Fruit fly (Drosophila melanogaster): Measurements from ENCODE around the gene CG2150.

The CG2150 gene

DNA sequence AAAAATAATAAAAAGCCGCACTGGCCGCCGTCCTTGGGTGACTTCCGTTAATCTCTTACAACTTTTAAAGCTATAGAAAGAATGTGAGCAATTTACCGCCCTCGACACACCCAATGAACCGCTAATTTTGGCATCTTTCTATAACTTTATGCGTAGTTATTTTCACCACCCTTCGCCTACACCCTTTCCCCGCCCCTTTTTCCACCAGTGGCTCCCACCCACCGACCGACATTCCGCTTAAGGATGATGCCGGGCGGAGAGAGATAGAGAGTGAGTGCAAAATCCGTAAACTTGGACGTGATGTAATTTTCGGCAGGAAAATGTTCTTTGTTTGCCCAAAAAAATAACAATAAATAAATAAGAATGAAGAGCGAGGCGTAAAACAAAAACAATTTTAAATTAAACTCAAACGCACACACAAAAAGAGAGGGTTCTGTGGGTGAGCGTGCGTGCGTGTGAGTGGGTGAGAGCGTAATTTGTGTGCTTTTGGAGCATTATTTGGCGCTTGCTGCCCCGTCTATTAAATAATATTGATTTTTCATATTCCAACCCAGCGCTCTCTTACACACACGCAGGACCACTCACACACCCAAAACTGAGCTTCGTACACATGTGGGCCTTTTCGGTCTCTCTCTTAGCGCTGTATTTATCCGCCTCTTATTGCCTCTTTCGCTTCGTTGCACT, 13.1 kb upstream of the CG2150 start (continued):
- TF ChIP-seq Hr39 (optimal IDR thresholded peaks at IDR 0.05) (no peak), CG7745 (tag; optimal IDR thresholded peaks at IDR 0.05) (no peak), exex (tag; optimal IDR thresholded peaks at IDR 0.05) (peak; percentile 45), chinmo (GFP tag; IDR thresholded peaks at IDR 0.05; ENCODE audit: partially characterized antibody) (peak; percentile 83; the same call in 1 of the 4 replicates), z (GFP tag; IDR thresholded peaks at IDR 0.05) (peak; percentile 85), MBD-R2 (GFP tag; IDR thresholded peaks at IDR 0.05) (peak; percentile 49; the same call in 1 of the 2 replicates), CG2129 (GFP tag; IDR thresholded peaks at IDR 0.05; ENCODE audit: partially characterized antibody) (no peak), CG8089 (GFP tag; optimal IDR thresholded peaks at IDR 0.05) (no peak), onecut (GFP tag; IDR thresholded peaks at IDR 0.05) (peak; percentile 99), CG3163 (GFP tag; optimal IDR thresholded peaks at IDR 0.05) (peak; percentile 31), Nf-YA (GFP tag; IDR thresholded peaks at IDR 0.05) (no peak), CG11695 (GFP tag; IDR thresholded peaks at IDR 0.05) (0 out of 3 replicates have a peak, but pooled peaks have one; percentile 6), ssp (GFP tag; IDR thresholded peaks at IDR 0.05) (no peak), CG13287 (GFP tag; IDR thresholded peaks at IDR 0.05; ENCODE audit: partially characterized antibody) (peak; percentile 33; the same call in 1 of the 2 replicates), hkb (optimal IDR thresholded peaks at IDR 0.05) (no peak), hkb (GFP tag; IDR thresholded peaks at IDR 0.05) (peak; percentile 11; the same call in 1 of the 2 replicates), CG15514 (GFP tag; optimal IDR thresholded peaks at IDR 0.05) (peak; percentile 16), stc (GFP tag; IDR thresholded peaks at IDR 0.05) (peak; percentile 10; the same call in 1 of the 2 replicates), CG16779 (GFP tag; IDR thresholded peaks at IDR 0.05) (no peak), CG6854 (GFP tag; optimal IDR thresholded peaks at IDR 0.05) (peak; percentile 33), CG12299 (tag; optimal IDR thresholded peaks at IDR 0.05) (peak; percentile 20), CG2199 (GFP tag; IDR thresholded peaks at IDR 0.05) (no peak), dysf (GFP tag; IDR thresholded peaks at IDR 0.05) (no peak), Trl (optimal IDR thresholded peaks at IDR 0.05) (peak; percentile 70 to 95), Trl (GFP tag; optimal IDR thresholded peaks at IDR 0.05) (no peak), lov (optimal IDR thresholded peaks at IDR 0.05) (no peak), lov (GFP tag; IDR thresholded peaks at IDR 0.05) (no peak), Fer1 (GFP tag; optimal IDR thresholded peaks at IDR 0.05) (peak; percentile 61), CG6813 (GFP tag; optimal IDR thresholded peaks at IDR 0.05) (peak; percentile 12), scrt (GFP tag; optimal IDR thresholded peaks at IDR 0.05) (no peak)

DNA sequence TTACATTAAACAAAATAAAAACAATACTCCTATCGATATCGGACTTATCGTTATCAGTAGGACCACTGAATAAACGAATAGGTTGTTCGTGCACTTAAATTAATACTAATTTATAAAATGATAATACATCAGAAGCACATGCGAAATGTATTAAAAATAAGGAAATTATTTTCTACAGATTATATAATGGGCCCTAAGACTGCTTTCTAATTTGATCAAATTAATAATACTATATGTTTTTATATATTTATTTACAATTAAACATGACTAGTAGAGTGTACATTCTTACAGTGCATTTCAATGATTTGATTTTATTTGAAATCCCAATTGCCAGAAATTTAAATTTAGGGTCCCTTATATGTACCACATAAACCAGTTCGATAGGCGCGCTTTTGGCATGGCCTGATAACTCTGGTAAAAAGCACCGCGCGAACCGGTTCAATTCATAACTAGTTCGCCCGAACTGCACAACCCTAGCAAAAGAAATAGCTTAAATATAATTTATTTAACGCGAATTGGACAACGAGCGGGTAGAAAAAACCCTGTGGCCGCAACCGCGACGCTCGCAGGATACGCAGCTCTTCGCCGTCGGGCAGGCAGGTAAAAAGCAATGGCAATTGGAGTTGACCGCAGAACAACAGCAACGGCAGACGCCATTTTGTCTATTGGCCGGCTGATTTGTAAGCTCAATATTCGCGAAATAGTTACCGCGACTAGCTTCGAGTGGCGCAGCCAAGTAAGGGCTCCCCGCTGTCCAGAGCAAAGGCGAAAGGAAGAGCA, 12.2 kb upstream of the CG2150 start, which contains the start of the genes CG2126 and faf:
Gene CG2126 (minus strand): TSS at position 70 of the 780 bp plus-strand sequence.
Gene faf (plus strand): TSS at position 438 of the 780 bp plus-strand sequence.
- peak; percentile 73 for TF ChIP-seq CG11247 (GFP tag; IDR thresholded peaks at IDR 0.05)
- no peak for TF ChIP-seq Stat92E (GFP tag; optimal IDR thresholded peaks at IDR 0.05)
- peak; percentile 72 for TF ChIP-seq CG10979 (tag; optimal IDR thresholded peaks at IDR 0.05)
- TF ChIP-seq Deaf1 (tag; optimal IDR thresholded peaks at IDR 0.05): peak; percentile 54
- no peak for TF ChIP-seq aop (GFP tag; IDR thresholded peaks at IDR 0.05)
- TF ChIP-seq CG32772 (GFP tag; IDR thresholded peaks at IDR 0.05): peak; percentile 79
- TF ChIP-seq CG4854 (GFP tag; optimal IDR thresholded peaks at IDR 0.05): peak; percentile 26
- TF ChIP-seq CG9932 (GFP tag; IDR thresholded peaks at IDR 0.05): peak; percentile 87
- no peak for TF ChIP-seq fd102C (GFP tag; optimal IDR thresholded peaks at IDR 0.05)
- TF ChIP-seq jigr1 (GFP tag; IDR thresholded peaks at IDR 0.05): peak; percentile 60; the same call in 2 of the 3 replicates
- no peak for TF ChIP-seq CG43689 (GFP tag; IDR thresholded peaks at IDR 0.05)
- TF ChIP-seq ken (GFP tag; IDR thresholded peaks at IDR 0.05): peak; percentile 65; the same call in 1 of the 3 replicates
- TF ChIP-seq Abd-B (GFP tag; optimal IDR thresholded peaks at IDR 0.05): peak; percentile 81
- peak; percentile 83 for TF ChIP-seq CG10543 (GFP tag; optimal IDR thresholded peaks at IDR 0.05)
- TF ChIP-seq TFAM (GFP tag; optimal IDR thresholded peaks at IDR 0.05): no peak
- TF ChIP-seq ERR (GFP tag; optimal IDR thresholded peaks at IDR 0.05): no peak
- TF ChIP-seq vnd (GFP tag; IDR thresholded peaks at IDR 0.05; ENCODE audit: partially characterized antibody): 0 out of 3 replicates have a peak, but pooled peaks have one; percentile 48
- TF ChIP-seq z (GFP tag; IDR thresholded peaks at IDR 0.05): no peak
- no peak for TF ChIP-seq Kr (GFP tag; optimal IDR thresholded peaks at IDR 0.05)
- TF ChIP-seq CrebB (tag; optimal IDR thresholded peaks at IDR 0.05): no peak

Measured in whole organism, embryonic.